Worm (Caenorhabditis elegans) whole organism, L3 larva: Measurements from ENCODE around the gene col-91.

Experiments
- R02D3.7 ChIP-seq: fragments of 150-350 bp; optimal IDR thresholded peaks from 2 replicates; lab custom pipeline; 2014; ENCODE audit warnings: missing biosample characterization, missing genetic modification characterization
- ceh-16 ChIP-seq: sonication (generic microtip); optimal IDR thresholded peaks from 2 replicates; lab custom pipeline; 2017; ENCODE audit warnings: missing biosample characterization, missing genetic modification characterization
- ceh-28 ChIP-seq: fragments of 150-350 bp; optimal IDR thresholded peaks from 2 replicates; lab custom pipeline; 2014; ENCODE audit warnings: missing biosample characterization, missing genetic modification reagents, missing genetic modification characterization
- ceh-9 ChIP-seq: sonication (generic microtip); optimal IDR thresholded peaks from 2 replicates; lab custom pipeline; 2018; ENCODE audit warnings: missing biosample characterization, missing genetic modification characterization
- daf-12 ChIP-seq: fragments of 150-350 bp; optimal IDR thresholded peaks from 2 replicates; lab custom pipeline; 2014; ENCODE audit warnings: missing biosample characterization, missing genetic modification reagents, missing genetic modification characterization
- egl-27 ChIP-seq: sonication (generic microtip); optimal IDR thresholded peaks from 4 replicates; lab custom pipeline; 2017; ENCODE audit warnings: missing biosample characterization, missing genetic modification reagents, missing genetic modification characterization
- egl-5 ChIP-seq: fragments of 150-350 bp; optimal IDR thresholded peaks from 2 replicates; lab custom pipeline; 2017; ENCODE audit warnings: missing biosample characterization, missing genetic modification reagents, missing genetic modification characterization, inconsistent platforms
- elt-1 ChIP-seq: fragments of 150-350 bp; optimal IDR thresholded peaks from 2 replicates; lab custom pipeline; 2014; ENCODE audit warnings: missing biosample characterization, missing genetic modification characterization
- elt-2 ChIP-seq: sonication (generic microtip); optimal IDR thresholded peaks from 2 replicates; lab custom pipeline; 2016; ENCODE audit warnings: missing genetic modification reagents, mild to moderate bottlenecking, missing genetic modification characterization, missing compliant biosample characterization
- elt-3 ChIP-seq, 3 experiments: fragments of 150-350 bp in 1 of 3; sonication (generic microtip) in 2 of 3; optimal IDR thresholded peaks; 2 replicates in 2 of 3; 4 replicates in 1 of 3; lab custom pipeline; 2014 to 2017; ENCODE audit warnings: missing biosample characterization in 3 of 3, missing genetic modification characterization in 3 of 3
- eor-1 ChIP-seq, 2 experiments: fragments of 150-350 bp; optimal IDR thresholded peaks; 2 replicates each; lab custom pipeline; 2014 to 2018; ENCODE audit warnings: missing biosample characterization in 2 of 2, missing genetic modification characterization in 2 of 2
- fkh-10 ChIP-seq: sonication (generic microtip); optimal IDR thresholded peaks from 2 replicates; lab custom pipeline; 2017; ENCODE audit warnings: missing biosample characterization, missing genetic modification reagents, missing genetic modification characterization
- fkh-2 ChIP-seq: fragments of 150-350 bp; optimal IDR thresholded peaks from 2 replicates; lab custom pipeline; 2014; ENCODE audit warnings: missing biosample characterization, missing genetic modification reagents, missing genetic modification characterization
- hmg-11 ChIP-seq: sonication (generic microtip); optimal IDR thresholded peaks from 2 replicates; lab custom pipeline; 2016; ENCODE audit warnings: missing genetic modification characterization, missing compliant biosample characterization
- lin-15B ChIP-seq: fragments of 150-350 bp; optimal IDR thresholded peaks from 2 replicates; lab custom pipeline; 2014; ENCODE audit warnings: missing biosample characterization, missing genetic modification characterization
- mdl-1 ChIP-seq: fragments of 150-350 bp; optimal IDR thresholded peaks from 2 replicates; lab custom pipeline; 2014; ENCODE audit warnings: missing biosample characterization, missing genetic modification characterization
- mml-1 ChIP-seq: fragments of 150-350 bp; sonication (generic microtip); optimal IDR thresholded peaks from 3 replicates; lab custom pipeline; 2014; ENCODE audit warnings: missing biosample characterization, missing genetic modification characterization
- nfya-1 ChIP-seq: sonication (generic microtip); optimal IDR thresholded peaks from 2 replicates; lab custom pipeline; 2017; ENCODE audit warnings: missing genetic modification characterization, mild to moderate bottlenecking, missing compliant biosample characterization, antibody characterized with exemption, moderate library complexity; ENCODE audit not compliant: insufficient read depth
- nhr-12 ChIP-seq: fragments of 150-350 bp; optimal IDR thresholded peaks from 2 replicates; lab custom pipeline; 2014; ENCODE audit warnings: missing biosample characterization, missing genetic modification characterization
- nhr-23 ChIP-seq: fragments of 150-350 bp; optimal IDR thresholded peaks from 2 replicates; lab custom pipeline; 2014; ENCODE audit warnings: missing biosample characterization, missing genetic modification reagents, missing genetic modification characterization
- nhr-28 ChIP-seq: fragments of 150-350 bp; optimal IDR thresholded peaks from 2 replicates; lab custom pipeline; 2014; ENCODE audit warnings: missing biosample characterization, missing genetic modification characterization
- nhr-43 ChIP-seq: sonication (generic microtip); optimal IDR thresholded peaks from 2 replicates; lab custom pipeline; 2016; ENCODE audit warnings: mild to moderate bottlenecking, missing genetic modification characterization, missing compliant biosample characterization; ENCODE audit not compliant: poor library complexity, severe bottlenecking
- nhr-67 ChIP-seq: fragments of 150-350 bp; optimal IDR thresholded peaks from 2 replicates; lab custom pipeline; 2014; ENCODE audit warnings: missing biosample characterization, missing genetic modification characterization
- nhr-76 ChIP-seq: fragments of 150-350 bp; sonication (generic microtip); optimal IDR thresholded peaks from 5 replicates; lab custom pipeline; 2014; ENCODE audit warnings: missing biosample characterization, missing genetic modification characterization
- pha-4 ChIP-seq: fragments of 150-350 bp; optimal IDR thresholded peaks from 2 replicates; lab custom pipeline; 2014; ENCODE audit warnings: missing biosample characterization, missing genetic modification reagents, missing genetic modification characterization
- pqm-1 ChIP-seq: fragments of 150-350 bp; optimal IDR thresholded peaks from 2 replicates; lab custom pipeline; 2017; ENCODE audit warnings: missing biosample characterization, missing genetic modification characterization, inconsistent platforms
- skn-1 ChIP-seq: fragments of 150-350 bp; optimal IDR thresholded peaks from 2 replicates; lab custom pipeline; 2014; ENCODE audit warnings: missing biosample characterization, missing genetic modification characterization
- snpc-4 ChIP-seq: fragments of 150-350 bp; optimal IDR thresholded peaks from 2 replicates; lab custom pipeline; 2014; ENCODE audit warnings: missing biosample characterization, missing genetic modification characterization
- tbx-2 ChIP-seq: sonication (generic microtip); optimal IDR thresholded peaks from 2 replicates; lab custom pipeline; 2016; ENCODE audit warnings: mild to moderate bottlenecking, missing genetic modification characterization, missing compliant biosample characterization
- unc-39 ChIP-seq: sonication (generic microtip); optimal IDR thresholded peaks from 4 replicates; lab custom pipeline; 2017; ENCODE audit warnings: missing biosample characterization, missing genetic modification characterization
- unc-62 ChIP-seq: fragments of 150-350 bp; sonication (generic microtip); optimal IDR thresholded peaks from 4 replicates; lab custom pipeline; 2014; ENCODE audit warnings: missing biosample characterization, missing genetic modification reagents, missing genetic modification characterization
- zag-1 ChIP-seq: fragments of 150-350 bp; optimal IDR thresholded peaks from 2 replicates; lab custom pipeline; 2014; ENCODE audit warnings: missing biosample characterization, missing genetic modification characterization
- ztf-11 ChIP-seq: fragments of 150-350 bp; optimal IDR thresholded peaks from 2 replicates; lab custom pipeline; 2014; ENCODE audit warnings: missing biosample characterization, missing genetic modification characterization
- ztf-4 ChIP-seq: fragments of 150-350 bp; optimal IDR thresholded peaks from 2 replicates; lab custom pipeline; 2014; ENCODE audit warnings: missing biosample characterization, missing genetic modification characterization

Gene col-91

ce11 chrIII:8281310-8281709 lies 17.8 kb upstream of the col-91 start:
- no peak for TF ChIP-seq snpc-4
- no peak for TF ChIP-seq ztf-11
- TF ChIP-seq daf-12 (tag; lab: Kevin White, UChicago) = no peak
- no peak for TF ChIP-seq nhr-28 (tag; lab: Kevin White, UChicago)
- no peak for TF ChIP-seq hmg-11 (tag; lab: Kevin White, UChicago)
- no peak for TF ChIP-seq egl-5 (tag; lab: Kevin White, UChicago)
- no peak for TF ChIP-seq unc-62 (GFP tag; lab: Kevin White, UChicago)
- TF ChIP-seq nhr-43 (tag; lab: Kevin White, UChicago) = no peak
- TF ChIP-seq nhr-76 (tag; lab: Kevin White, UChicago) = no peak
- no peak for TF ChIP-seq nhr-12

DNA sequence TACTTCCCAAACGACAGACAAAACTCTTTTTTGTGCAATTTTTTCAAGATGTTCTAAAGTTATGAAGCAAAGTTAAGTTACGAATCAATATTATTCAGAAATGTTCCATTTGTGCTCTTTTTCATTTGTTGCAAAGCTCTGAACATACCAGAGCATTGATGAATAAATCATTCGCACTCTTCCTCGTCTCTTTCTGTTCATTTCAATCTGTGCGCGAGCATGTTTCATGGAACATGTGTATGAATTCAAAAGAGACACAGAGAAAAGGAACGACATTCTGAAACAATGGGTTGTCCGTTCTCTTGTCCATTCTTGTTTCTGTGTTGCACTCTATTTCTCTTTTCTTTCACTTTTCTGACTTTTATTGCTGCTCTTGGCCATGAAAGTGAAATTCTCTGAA lies 16.9 kb upstream of the col-91 start:
- TF ChIP-seq elt-3 (tag; optimal IDR thresholded peaks at IDR 0.05; lab: Kevin White, UChicago) = no peak

DNA sequence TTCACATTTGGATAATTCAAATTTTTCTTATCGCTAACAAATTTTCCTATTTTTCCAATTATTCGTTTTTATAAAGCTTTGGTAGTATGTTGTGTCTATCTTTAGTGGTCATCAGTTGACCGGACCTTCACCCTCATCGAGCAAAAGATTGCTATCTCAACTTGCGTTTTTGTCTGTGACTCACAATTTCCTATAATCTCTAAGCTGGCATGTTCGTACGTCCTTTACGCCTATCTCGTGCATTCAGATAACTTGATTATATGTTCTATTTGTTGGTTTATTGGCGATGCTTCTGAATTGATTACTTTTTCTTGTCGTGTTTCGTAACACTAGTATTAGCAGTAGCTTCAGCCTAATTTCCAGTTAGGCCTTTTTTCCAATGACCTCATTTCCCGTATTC lies 16.1 kb upstream of the col-91 start:
- no peak for TF ChIP-seq nhr-43 (tag; lab: Kevin White, UChicago)
- no peak for TF ChIP-seq pha-4 (tag; lab: Kevin White, UChicago)
- TF ChIP-seq elt-1 (tag; lab: Kevin White, UChicago) = peak; percentile 20

ce11 chrIII:8278801-8279200 lies 15.3 kb upstream of the col-91 start, which contains the start of gene mig-10:
TSS of gene mig-10 (plus strand) at chrIII:8279101.
- TF ChIP-seq egl-27 (tag; lab: Kevin White, UChicago) (no peak), nhr-43 (tag; lab: Kevin White, UChicago) (no peak), unc-39 (tag; lab: Kevin White, UChicago) (no peak), egl-5 (tag; lab: Kevin White, UChicago) (no peak), pha-4 (tag; lab: Kevin White, UChicago) (no peak), ztf-4 (tag; lab: Kevin White, UChicago) (no peak), fkh-2 (tag; lab: Kevin White, UChicago) (no peak), tbx-2 (tag; lab: Kevin White, UChicago) (no peak), ceh-16 (no peak), ceh-9 (tag; lab: Kevin White, UChicago) (no peak), nfya-1 (tag; lab: Kevin White, UChicago) (no peak), skn-1 (tag; lab: Kevin White, UChicago) (no peak), ceh-28 (no peak), mdl-1 (tag; lab: Kevin White, UChicago) (no peak)
- TF ChIP-seq, all 47 proteins: peak for 0

- no peak for TF ChIP-seq daf-12 (tag; lab: Kevin White, UChicago)
- TF ChIP-seq elt-2 = peak; percentile 6
- no peak for TF ChIP-seq mml-1 (tag; lab: Kevin White, UChicago)
- TF ChIP-seq egl-27 (tag; lab: Kevin White, UChicago) = no peak
- TF ChIP-seq fkh-2 (tag; lab: Kevin White, UChicago) = no peak
- TF ChIP-seq nhr-76 (tag; lab: Kevin White, UChicago) = no peak
- no peak for TF ChIP-seq unc-62 (GFP tag; lab: Kevin White, UChicago)
- TF ChIP-seq eor-1 (tag; optimal IDR thresholded peaks at IDR 0.05; lab: Kevin White, UChicago) = no peak
Measured at ce11 chrIII:8275871-8276270, 12.4 kb upstream of the col-91 start, which contains the start of gene clec-160. TSS of gene clec-160 (minus strand) at chrIII:8275971.

ce11 chrIII:8271676-8272225 lies 8.3 kb upstream of the col-91 start, which contains the start of the genes mps-4 and F09G8.10:
TSS of gene mps-4 (minus strand) at chrIII:8271776.
TSS of gene F09G8.10 (minus strand) at chrIII:8272175.
- TF ChIP-seq R02D3.7 (no peak), pqm-1 (no peak), nhr-23 (tag; lab: Kevin White, UChicago) (no peak), daf-12 (tag; lab: Kevin White, UChicago) (no peak), nhr-12 (no peak), zag-1 (tag; lab: Kevin White, UChicago) (no peak), ztf-11 (no peak), nhr-67 (no peak), hmg-11 (tag; lab: Kevin White, UChicago) (no peak), egl-5 (tag; lab: Kevin White, UChicago) (no peak), lin-15B (no peak), nhr-28 (tag; lab: Kevin White, UChicago) (no peak), fkh-10 (GFP tag; lab: Kevin White, UChicago) (no peak), mml-1 (tag; lab: Kevin White, UChicago) (no peak)
